Fruit fly (Drosophila melanogaster): ENCODE results near the gene ear.

The ear gene

DNA sequence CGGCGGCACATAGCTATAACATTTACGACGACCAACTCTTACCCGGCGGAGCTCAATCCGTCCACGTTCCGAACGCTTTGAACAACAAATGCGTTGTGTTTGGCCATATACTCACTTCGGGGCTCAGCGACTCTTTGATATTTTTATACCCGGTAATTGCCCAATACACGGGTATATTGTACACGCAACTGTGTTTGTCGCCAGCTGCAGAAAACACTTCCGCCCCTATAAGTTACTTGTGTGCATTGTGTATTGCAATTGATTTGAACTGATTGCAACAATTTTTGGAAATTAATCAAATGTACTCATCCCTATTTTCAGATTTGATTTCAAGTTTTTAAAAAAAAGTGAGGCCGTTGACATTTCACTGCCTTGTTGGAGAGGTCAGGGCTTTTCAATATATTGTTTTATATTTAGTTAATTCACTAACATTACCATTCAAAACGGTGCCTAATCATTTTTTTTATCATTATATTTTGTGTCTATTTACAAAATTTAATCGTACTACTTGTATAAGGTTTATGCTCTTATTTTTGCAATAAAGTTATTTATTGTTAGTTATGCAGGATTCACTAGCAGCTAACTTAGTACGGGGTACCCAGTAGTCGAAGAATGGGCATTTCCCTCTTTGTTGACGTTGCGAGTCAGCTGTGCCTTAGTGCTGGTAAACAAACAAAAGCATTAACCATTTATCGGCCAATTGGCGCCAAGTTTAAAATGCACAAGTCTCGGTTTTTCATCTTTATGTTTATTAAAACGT is 22.6 kb downstream of the ear start, which contains the start of gene Nagk (continued):
- TF ChIP-seq CG14050 (GFP tag; IDR thresholded peaks at IDR 0.05) (no peak), CG8924 (tag; optimal IDR thresholded peaks at IDR 0.05) (peak; percentile 79), CG12155 (GFP tag; optimal IDR thresholded peaks at IDR 0.05) (peak; percentile 43), CG1602 (GFP tag; optimal IDR thresholded peaks at IDR 0.05) (peak; percentile 57), Sry-β (GFP tag; optimal IDR thresholded peaks at IDR 0.05) (no peak), Ets65A (GFP tag) (peak; percentile 91), CG6854 (GFP tag; optimal IDR thresholded peaks at IDR 0.05) (peak; percentile 45), CG1603 (tag; optimal IDR thresholded peaks at IDR 0.05) (peak; percentile 48), ewg (GFP tag; optimal IDR thresholded peaks at IDR 0.05) (peak; percentile 29), CG9727 (GFP tag; optimal IDR thresholded peaks at IDR 0.05) (peak; percentile 84), usp (GFP tag; optimal IDR thresholded peaks at IDR 0.05) (no peak), CG9932 (GFP tag; IDR thresholded peaks at IDR 0.05) (peak; percentile 32), Taf1 (GFP tag; IDR thresholded peaks at IDR 0.05) (no peak), CG13624 (GFP tag; optimal IDR thresholded peaks at IDR 0.05) (peak; percentile 67), mld (GFP tag; IDR thresholded peaks at IDR 0.05; ENCODE audit: partially characterized antibody) (no peak; the same call in 2 of the 3 replicates), D19B (GFP tag; optimal IDR thresholded peaks at IDR 0.05) (peak; percentile 96), aop (GFP tag; IDR thresholded peaks at IDR 0.05) (0 out of 2 replicates have a peak, but pooled peaks have one; percentile 24), dati (GFP tag; IDR thresholded peaks at IDR 0.05) (0 out of 2 replicates have a peak, but pooled peaks have one; percentile 5), mam (GFP tag; optimal IDR thresholded peaks at IDR 0.05) (peak; percentile 40), lab (GFP tag; optimal IDR thresholded peaks at IDR 0.05) (peak; percentile 53), CG10979 (tag; optimal IDR thresholded peaks at IDR 0.05) (peak; percentile 59), CG12104 (GFP tag; optimal IDR thresholded peaks at IDR 0.05) (peak; percentile 77), CG30020 (tag; optimal IDR thresholded peaks at IDR 0.05) (peak; percentile 4), row (GFP tag; IDR thresholded peaks at IDR 0.05) (peak; percentile 86), CG9609 (GFP tag; optimal IDR thresholded peaks at IDR 0.05) (peak; percentile 25), CG3065 (GFP tag; optimal IDR thresholded peaks at IDR 0.05) (no peak), chn (GFP tag; optimal IDR thresholded peaks at IDR 0.05) (peak; percentile 43), HmgD (GFP tag; optimal IDR thresholded peaks at IDR 0.05) (no peak), nau (GFP tag; optimal IDR thresholded peaks at IDR 0.05) (no peak), Dip3 (GFP tag; optimal IDR thresholded peaks at IDR 0.05) (peak; percentile 58), Optix (GFP tag; IDR thresholded peaks at IDR 0.05) (0 out of 3 replicates have a peak, but pooled peaks have one; percentile 17), bigmax (GFP tag; optimal IDR thresholded peaks at IDR 0.05) (no peak), tx (GFP tag; optimal IDR thresholded peaks at IDR 0.05) (peak; percentile 34), gsb (GFP tag; IDR thresholded peaks at IDR 0.05) (no peak), al (GFP tag; IDR thresholded peaks at IDR 0.05) (0 out of 2 replicates have a peak, but pooled peaks have one; percentile 9), prd (optimal IDR thresholded peaks at IDR 0.05) (no peak), prd (GFP tag; IDR thresholded peaks at IDR 0.05) (peak; percentile 40), zfh2 (GFP tag; optimal IDR thresholded peaks at IDR 0.05) (peak; percentile 64), CG4404 (GFP tag; IDR thresholded peaks at IDR 0.05) (no peak), CG11723 (GFP tag; optimal IDR thresholded peaks at IDR 0.05) (peak; percentile 53), vfl (GFP tag; optimal IDR thresholded peaks at IDR 0.05) (peak; percentile 33), CG2889 (GFP tag; IDR thresholded peaks at IDR 0.05) (no peak), lmd (GFP tag; IDR thresholded peaks at IDR 0.05) (0 out of 2 replicates have a peak, but pooled peaks have one; percentile 18), CG15601 (tag; optimal IDR thresholded peaks at IDR 0.05) (peak; percentile 14), psq (GFP tag; optimal IDR thresholded peaks at IDR 0.05) (no peak), Kr (GFP tag; optimal IDR thresholded peaks at IDR 0.05) (no peak), CG12769 (tag; optimal IDR thresholded peaks at IDR 0.05) (no peak), az2 (GFP tag; optimal IDR thresholded peaks at IDR 0.05) (peak; percentile 72), lov (optimal IDR thresholded peaks at IDR 0.05) (no peak), lov (GFP tag; IDR thresholded peaks at IDR 0.05) (no peak), CG11695 (GFP tag; IDR thresholded peaks at IDR 0.05) (peak; percentile 19; the same call in 1 of the 3 replicates)
